Fruit fly (Drosophila melanogaster): ENCODE measurements around the gene spri.

Gene spri

dm6 chrX:10585158-10585634, at the start of gene spri:
Gene spri, minus strand, starts transcription at chrX:10585422.
- no peak for TF ChIP-seq CG10631 (GFP tag; optimal IDR thresholded peaks at IDR 0.05)
- TF ChIP-seq Sox14 (GFP tag; optimal IDR thresholded peaks at IDR 0.05), result peak; percentile 9
- no peak for TF ChIP-seq Hr38 (GFP tag; optimal IDR thresholded peaks at IDR 0.05)
- TF ChIP-seq Eip75B (GFP tag; optimal IDR thresholded peaks at IDR 0.05), result no peak
- peak; percentile 22 for TF ChIP-seq CG3919 (GFP tag; optimal IDR thresholded peaks at IDR 0.05)
- no peak for TF ChIP-seq CG4318 (GFP tag; optimal IDR thresholded peaks at IDR 0.05)
- peak; percentile 35 for TF ChIP-seq CG16779 (tag; optimal IDR thresholded peaks at IDR 0.05)
- no peak for TF ChIP-seq spab (GFP tag; optimal IDR thresholded peaks at IDR 0.05)
- peak; percentile 7 for TF ChIP-seq topi (GFP tag; optimal IDR thresholded peaks at IDR 0.05)
- peak; percentile 83 for TF ChIP-seq CG6276 (GFP tag; optimal IDR thresholded peaks at IDR 0.05)
- no peak for TF ChIP-seq Sox15 (GFP tag; optimal IDR thresholded peaks at IDR 0.05)
- peak; percentile 7 for TF ChIP-seq Hr4 (GFP tag; optimal IDR thresholded peaks at IDR 0.05)
- TF ChIP-seq Sox102F (GFP tag; optimal IDR thresholded peaks at IDR 0.05), result no peak
- no peak for TF ChIP-seq Smox (GFP tag; optimal IDR thresholded peaks at IDR 0.05)
- TF ChIP-seq Ets21C (GFP tag; optimal IDR thresholded peaks at IDR 0.05), result no peak
- TF ChIP-seq CG8319 (GFP tag; optimal IDR thresholded peaks at IDR 0.05), result peak; percentile 14
- TF ChIP-seq CG15336 (GFP tag; IDR thresholded peaks at IDR 0.05), result peak; percentile 62
- peak; percentile 66; the same call in 2 of the 3 replicates for TF ChIP-seq CG8119 (GFP tag; IDR thresholded peaks at IDR 0.05)
- TF ChIP-seq CG3032 (tag; optimal IDR thresholded peaks at IDR 0.05), result peak; percentile 46
- TF ChIP-seq Met (GFP tag; optimal IDR thresholded peaks at IDR 0.05), result no peak
- TF ChIP-seq achi (GFP tag; optimal IDR thresholded peaks at IDR 0.05), result no peak
- TF ChIP-seq vri (GFP tag; optimal IDR thresholded peaks at IDR 0.05), result peak; percentile 90
- TF ChIP-seq fd59A (GFP tag; optimal IDR thresholded peaks at IDR 0.05), result no peak
- TF ChIP-seq dac (GFP tag; optimal IDR thresholded peaks at IDR 0.05), result no peak
- no peak for TF ChIP-seq CG8632 (GFP tag; optimal IDR thresholded peaks at IDR 0.05)
- TF ChIP-seq Lpt (GFP tag; optimal IDR thresholded peaks at IDR 0.05), result peak; percentile 12
- TF ChIP-seq Hr39 (GFP tag; optimal IDR thresholded peaks at IDR 0.05), result no peak
- no peak for TF ChIP-seq cyc (GFP tag; optimal IDR thresholded peaks at IDR 0.05)
- no peak for TF ChIP-seq CG11762 (GFP tag; optimal IDR thresholded peaks at IDR 0.05; ENCODE audit: insufficient read depth)
- TF ChIP-seq fkh (GFP tag; optimal IDR thresholded peaks at IDR 0.05), result no peak
- TF ChIP-seq CG6792 (GFP tag; optimal IDR thresholded peaks at IDR 0.05), result no peak
- TF ChIP-seq CG11294 (GFP tag; IDR thresholded peaks at IDR 0.05), result no peak
- TF ChIP-seq Gug (GFP tag; IDR thresholded peaks at IDR 0.05), result 0 out of 2 replicates have a peak, but pooled peaks have one; percentile 36
- no peak for TF ChIP-seq CG34406 (GFP tag; optimal IDR thresholded peaks at IDR 0.05)
- no peak for TF ChIP-seq salr (GFP tag; optimal IDR thresholded peaks at IDR 0.05)
- peak; percentile 39 for TF ChIP-seq dsx (GFP tag; optimal IDR thresholded peaks at IDR 0.05; ENCODE audit: poor library complexity, severe bottlenecking)
- no peak for TF ChIP-seq Blimp-1 (GFP tag; optimal IDR thresholded peaks at IDR 0.05)
- peak; percentile 66 for TF ChIP-seq Eip78C (GFP tag)
- peak; percentile 7 for TF ChIP-seq acj6 (GFP tag; optimal IDR thresholded peaks at IDR 0.05)
- TF ChIP-seq Ets96B (tag; optimal IDR thresholded peaks at IDR 0.05), result peak; percentile 31
- TF ChIP-seq CG6808 (GFP tag; optimal IDR thresholded peaks at IDR 0.05), result peak; percentile 70
- no peak for TF ChIP-seq lz (GFP tag; optimal IDR thresholded peaks at IDR 0.05)
- peak; percentile 58 to 74 for TF ChIP-seq ss (GFP tag; optimal IDR thresholded peaks at IDR 0.05)
- no peak for TF ChIP-seq net (GFP tag; optimal IDR thresholded peaks at IDR 0.05)
- TF ChIP-seq CG6854 (GFP tag; optimal IDR thresholded peaks at IDR 0.05), result peak; percentile 41
- peak; percentile 43 for TF ChIP-seq fd85E (GFP tag; optimal IDR thresholded peaks at IDR 0.05)
- TF ChIP-seq CG9139 (GFP tag; optimal IDR thresholded peaks at IDR 0.05), result peak; percentile 62
- TF ChIP-seq CG31627 (GFP tag; optimal IDR thresholded peaks at IDR 0.05), result no peak
- peak; percentile 2 for TF ChIP-seq CG7368 (GFP tag; optimal IDR thresholded peaks at IDR 0.05)
- peak; percentile 12 for TF ChIP-seq pdm3 (GFP tag; optimal IDR thresholded peaks at IDR 0.05)
- TF ChIP-seq eg (GFP tag; IDR thresholded peaks at IDR 0.05), result peak; percentile 71
- peak; percentile 8 for TF ChIP-seq esn (GFP tag; optimal IDR thresholded peaks at IDR 0.05)

Measured in whole organism, prepupa.